Fruit fly (Drosophila melanogaster) whole organism, embryonic: Measurements from ENCODE around the gene CG1463.

Experiments used
- ATbp ChIP-seq: fragments of 200-800 bp; sonication (Bioruptor generic); optimal IDR thresholded peaks from 2 replicates; lab custom pipeline; 2017; ENCODE audit warnings: missing biosample characterization, mild to moderate bottlenecking, missing genetic modification characterization, missing genetic modification reagents
- Antp ChIP-seq: fragments of 200-800 bp; sonication (Bioruptor generic); optimal IDR thresholded peaks from 3 replicates; lab custom pipeline; 2016; ENCODE audit warnings: missing biosample characterization, missing genetic modification characterization
- Asciz ChIP-seq: fragments of 200-800 bp; sonication (Bioruptor generic); optimal IDR thresholded peaks from 2 replicates; lab custom pipeline; 2017; ENCODE audit warnings: missing biosample characterization, mild to moderate bottlenecking, missing genetic modification characterization, missing genetic modification reagents
- Blimp-1 ChIP-seq: fragments of 200-800 bp; sonication (Bioruptor generic); optimal IDR thresholded peaks from 3 replicates; lab custom pipeline; 2018; ENCODE audit warnings: missing biosample characterization, missing genetic modification characterization, mild to moderate bottlenecking, moderate library complexity, missing genetic modification reagents
- Bteb2 ChIP-seq: fragments of 200-800 bp; sonication (Bioruptor generic); optimal IDR thresholded peaks from 2 replicates; lab custom pipeline; 2016; ENCODE audit warnings: missing biosample characterization, missing genetic modification characterization
- CG10543 ChIP-seq: fragments of 200-800 bp; sonication (Bioruptor generic); optimal IDR thresholded peaks from 3 replicates; lab custom pipeline; 2017; ENCODE audit warnings: missing biosample characterization, mild to moderate bottlenecking, missing genetic modification characterization, moderate library complexity
- CG11085 ChIP-seq: fragments of 200-800 bp; sonication (Bioruptor generic); IDR thresholded peaks from 2 replicates; pipeline ENCODE4 v1.3.6; 2022; ENCODE audit warnings: missing biosample characterization, missing genetic modification characterization
- CG11695 ChIP-seq: fragments of 200-800 bp; sonication (Bioruptor generic); IDR thresholded peaks from 3 replicates; pipeline ENCODE4 v1.3.6; 2022; ENCODE audit warnings: missing biosample characterization, missing genetic modification characterization
- CG13894 ChIP-seq: fragments of 200-800 bp; sonication (Bioruptor generic); optimal IDR thresholded peaks from 3 replicates; lab custom pipeline; 2018; ENCODE audit warnings: missing biosample characterization, mild to moderate bottlenecking, missing genetic modification characterization, moderate library complexity
- CG14860 ChIP-seq: fragments of 200-800 bp; sonication (Bioruptor generic); IDR thresholded peaks from 3 replicates; pipeline ENCODE4 v1.3.6; 2022; ENCODE audit warnings: missing biosample characterization, missing genetic modification characterization; ENCODE audit not compliant: partially characterized antibody
- CG1603 ChIP-seq: fragments of 200-800 bp; sonication (Bioruptor generic); optimal IDR thresholded peaks from 2 replicates; lab custom pipeline; 2019; ENCODE audit warnings: missing biosample characterization, mild to moderate bottlenecking, missing genetic modification characterization, moderate library complexity
- CG2202 ChIP-seq: fragments of 200-800 bp; sonication (Bioruptor generic); optimal IDR thresholded peaks from 2 replicates; lab custom pipeline; 2018; ENCODE audit warnings: missing biosample characterization, mild to moderate bottlenecking, missing genetic modification characterization
- CG33213 ChIP-seq: fragments of 200-800 bp; sonication (Bioruptor generic); optimal IDR thresholded peaks from 3 replicates; lab custom pipeline; 2016; ENCODE audit warnings: missing biosample characterization, missing genetic modification characterization
- CG4707 ChIP-seq: fragments of 200-800 bp; sonication (Bioruptor generic); optimal IDR thresholded peaks from 2 replicates; lab custom pipeline; 2018; ENCODE audit warnings: missing biosample characterization, mild to moderate bottlenecking, missing genetic modification characterization, moderate library complexity
- CG7357 ChIP-seq: fragments of 200-800 bp; sonication (Bioruptor generic); IDR thresholded peaks from 3 replicates; pipeline ENCODE4 v1.3.6; 2022; ENCODE audit warnings: missing biosample characterization, missing genetic modification characterization
- CG9817 ChIP-seq: fragments of 200-800 bp; sonication (Bioruptor generic); optimal IDR thresholded peaks from 2 replicates; lab custom pipeline; 2018; ENCODE audit warnings: missing biosample characterization, mild to moderate bottlenecking, missing genetic modification characterization, moderate library complexity
- CTCF ChIP-seq: fragments of 200-800 bp; sonication (Bioruptor generic); optimal IDR thresholded peaks from 2 replicates; lab custom pipeline; 2017; ENCODE audit warnings: missing biosample characterization, mild to moderate bottlenecking, missing genetic modification characterization, moderate library complexity
- CoRest ChIP-seq: fragments of 200-800 bp; sonication (Bioruptor generic); optimal IDR thresholded peaks from 3 replicates; lab custom pipeline; 2018; ENCODE audit warnings: missing biosample characterization, mild to moderate bottlenecking, missing genetic modification characterization, moderate library complexity
- Dp ChIP-seq: fragments of 200-800 bp; sonication (Bioruptor generic); optimal IDR thresholded peaks from 2 replicates; lab custom pipeline; 2018; ENCODE audit warnings: missing biosample characterization, mild to moderate bottlenecking, missing genetic modification characterization, moderate library complexity
- Dref ChIP-seq: fragments of 200-800 bp; sonication (Bioruptor generic); IDR thresholded peaks from 2 replicates; pipeline ENCODE4 v1.3.6; 2022; ENCODE audit warnings: missing biosample characterization, missing genetic modification characterization
- Fer2 ChIP-seq: fragments of 200-800 bp; sonication (Bioruptor generic); optimal IDR thresholded peaks from 2 replicates; lab custom pipeline; 2018; ENCODE audit warnings: missing biosample characterization, mild to moderate bottlenecking, missing genetic modification characterization, moderate library complexity
- Fer3 ChIP-seq: fragments of 200-800 bp; sonication (Bioruptor generic); optimal IDR thresholded peaks from 2 replicates; lab custom pipeline; 2018; ENCODE audit warnings: missing biosample characterization, mild to moderate bottlenecking, missing genetic modification characterization, moderate library complexity
- HLH4C ChIP-seq: fragments of 200-800 bp; sonication (Bioruptor generic); IDR thresholded peaks from 3 replicates; pipeline ENCODE4 v1.3.6; 2022; ENCODE audit warnings: missing biosample characterization, missing genetic modification characterization; ENCODE audit not compliant: partially characterized antibody
- HmgZ ChIP-seq: fragments of 200-800 bp; sonication (Bioruptor generic); optimal IDR thresholded peaks from 2 replicates; lab custom pipeline; 2018; ENCODE audit warnings: missing biosample characterization, mild to moderate bottlenecking, missing genetic modification characterization
- Med ChIP-seq: fragments of 200-800 bp; sonication (Bioruptor generic); peaks from one replicate; lab custom pipeline; 2016; ENCODE audit warnings: missing biosample characterization, missing genetic modification characterization, mild to moderate bottlenecking, inconsistent platforms, moderate library complexity
- Mes4 ChIP-seq: fragments of 200-800 bp; sonication (Bioruptor generic); optimal IDR thresholded peaks from 2 replicates; lab custom pipeline; 2016; ENCODE audit warnings: missing biosample characterization, missing genetic modification characterization
- Opbp ChIP-seq: fragments of 200-800 bp; sonication (Bioruptor generic); IDR thresholded peaks from 3 replicates; pipeline ENCODE4 v1.3.6; 2022; ENCODE audit warnings: missing biosample characterization, missing genetic modification characterization; ENCODE audit not compliant: partially characterized antibody
- Spps ChIP-seq: fragments of 200-800 bp; sonication (Bioruptor generic); optimal IDR thresholded peaks from 2 replicates; lab custom pipeline; 2018; ENCODE audit warnings: missing biosample characterization, mild to moderate bottlenecking, missing genetic modification characterization
- Stat92E ChIP-seq, 3 experiments: fragments of >200 bp in 2 of 3; fragments of 200-800 bp in 1 of 3; sonication (Bioruptor generic) in 1 of 3; optimal IDR thresholded peaks; 2 replicates each; lab custom pipeline; 2017 to 2019; ENCODE audit warnings: missing biosample characterization in 3 of 3, missing genetic modification characterization in 3 of 3, mild to moderate bottlenecking in 1 of 3, moderate library complexity in 1 of 3
- br ChIP-seq: fragments of >200 bp; optimal IDR thresholded peaks from 2 replicates; lab custom pipeline; 2017
- bsh ChIP-seq, 2 experiments: fragments of 200-800 bp; sonication (Bioruptor generic); optimal IDR thresholded peaks; 2 replicates each; lab custom pipeline; 2017 to 2018; ENCODE audit warnings: mild to moderate bottlenecking in 2 of 2, missing biosample characterization in 2 of 2, missing genetic modification characterization in 2 of 2, moderate library complexity in 1 of 2
- cas ChIP-seq: fragments of 200-800 bp; sonication (Bioruptor generic); IDR thresholded peaks from 2 replicates; pipeline ENCODE4 v1.3.6; 2022; ENCODE audit warnings: missing biosample characterization, missing genetic modification characterization
- caup ChIP-seq: fragments of 200-800 bp; sonication (Bioruptor generic); optimal IDR thresholded peaks from 3 replicates; lab custom pipeline; 2017; ENCODE audit warnings: missing biosample characterization, mild to moderate bottlenecking, missing genetic modification characterization, moderate library complexity; ENCODE audit not compliant: severe bottlenecking
- crol ChIP-seq: fragments of 200-800 bp; sonication (Bioruptor generic); IDR thresholded peaks from 2 replicates; pipeline ENCODE4 v1.3.6; 2022; ENCODE audit warnings: missing biosample characterization, missing genetic modification characterization
- dmrt99B ChIP-seq: fragments of 200-800 bp; sonication (Bioruptor generic); optimal IDR thresholded peaks from 2 replicates; lab custom pipeline; 2018; ENCODE audit warnings: missing biosample characterization, mild to moderate bottlenecking, missing genetic modification characterization, moderate library complexity
- ewg ChIP-seq: fragments of 200-800 bp; sonication (Bioruptor generic); optimal IDR thresholded peaks from 3 replicates; lab custom pipeline; 2017; ENCODE audit warnings: mild to moderate bottlenecking, missing biosample characterization, missing genetic modification reagents, missing genetic modification characterization
- ham ChIP-seq: fragments of 200-800 bp; sonication (Bioruptor generic); IDR thresholded peaks from 2 replicates; pipeline ENCODE4 v1.3.6; 2022; ENCODE audit warnings: missing biosample characterization, missing genetic modification characterization
- ind ChIP-seq: fragments of 200-800 bp; sonication (Bioruptor generic); optimal IDR thresholded peaks from 3 replicates; lab custom pipeline; 2016; ENCODE audit warnings: missing biosample characterization, missing genetic modification characterization
- kay ChIP-seq: fragments of 200-800 bp; sonication (Bioruptor generic); optimal IDR thresholded peaks from 2 replicates; lab custom pipeline; 2016; ENCODE audit warnings: missing biosample characterization, missing genetic modification characterization
- knrl ChIP-seq: fragments of 200-800 bp; sonication (Bioruptor generic); IDR thresholded peaks from 3 replicates; pipeline ENCODE4 v1.3.6; 2022; ENCODE audit warnings: missing biosample characterization, missing genetic modification characterization; ENCODE audit not compliant: partially characterized antibody
- luna ChIP-seq: fragments of 200-800 bp; sonication (Bioruptor generic); optimal IDR thresholded peaks from 2 replicates; lab custom pipeline; 2016; ENCODE audit warnings: missing biosample characterization, missing genetic modification characterization
- nau ChIP-seq: fragments of 200-800 bp; sonication (Bioruptor generic); optimal IDR thresholded peaks from 3 replicates; lab custom pipeline; 2017; ENCODE audit warnings: missing biosample characterization, mild to moderate bottlenecking, missing genetic modification characterization, missing genetic modification reagents
- nmo ChIP-seq: fragments of 200-800 bp; sonication (Bioruptor generic); optimal IDR thresholded peaks from 2 replicates; lab custom pipeline; 2018; ENCODE audit warnings: missing biosample characterization, mild to moderate bottlenecking, missing genetic modification characterization, moderate library complexity
- sens-2 ChIP-seq: fragments of 200-800 bp; sonication (Bioruptor generic); IDR thresholded peaks from 2 replicates; pipeline ENCODE4 v1.3.6; 2022; ENCODE audit warnings: missing biosample characterization, missing genetic modification characterization
- sim ChIP-seq: fragments of 200-800 bp; sonication (Bioruptor generic); IDR thresholded peaks from 2 replicates; pipeline ENCODE4 v1.3.6; 2022; ENCODE audit warnings: missing biosample characterization, missing genetic modification characterization
- slou ChIP-seq: fragments of 200-800 bp; sonication (Bioruptor generic); optimal IDR thresholded peaks from 3 replicates; lab custom pipeline; 2016; ENCODE audit warnings: missing biosample characterization, missing genetic modification characterization
- slp2 ChIP-seq: fragments of 200-800 bp; sonication (Bioruptor generic); optimal IDR thresholded peaks from 2 replicates; lab custom pipeline; 2016; ENCODE audit warnings: missing biosample characterization, missing genetic modification characterization
- sna ChIP-seq: fragments of 200-800 bp; sonication (Bioruptor generic); IDR thresholded peaks from 2 replicates; pipeline ENCODE4 v1.3.6; 2022; ENCODE audit warnings: missing biosample characterization, missing genetic modification characterization; ENCODE audit not compliant: partially characterized antibody
- trem ChIP-seq: fragments of 200-800 bp; optimal IDR thresholded peaks from 3 replicates; lab custom pipeline; 2019; ENCODE audit warnings: missing biosample characterization, mild to moderate bottlenecking, missing genetic modification characterization, moderate library complexity
- zen2 ChIP-seq: fragments of 200-800 bp; sonication (Bioruptor generic); IDR thresholded peaks from 3 replicates; pipeline ENCODE4 v1.3.6; 2022; ENCODE audit warnings: missing biosample characterization, missing genetic modification characterization; ENCODE audit not compliant: partially characterized antibody

CG1463 gene

DNA sequence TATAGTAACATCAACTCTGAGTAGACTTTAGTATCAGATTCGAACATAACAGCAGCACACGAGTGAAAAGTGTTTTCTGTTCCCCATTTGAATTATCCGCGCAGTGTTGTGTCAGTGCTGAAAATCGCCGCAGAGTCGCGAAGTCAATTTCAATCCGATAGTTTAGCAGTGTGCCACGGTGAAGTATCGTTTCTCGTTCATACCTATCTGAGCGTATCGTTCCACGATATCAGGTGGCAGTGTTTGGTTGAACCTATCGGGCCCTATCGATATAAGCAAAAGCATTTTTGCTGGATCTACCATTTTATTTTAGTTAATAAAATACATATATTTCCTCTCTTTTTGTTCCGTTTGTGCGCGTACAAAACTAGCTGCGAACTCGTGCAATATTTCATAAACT is 42.1 kb upstream of the CG1463 start, which contains the start of gene CkIalpha (continued):
- TF ChIP-seq CoRest (tag; lab: Kevin White, UChicago), result peak; percentile 58
- no peak for TF ChIP-seq nau (GFP tag; lab: Kevin White, UChicago)
- 0 out of 3 replicates have a peak, but pooled peaks have one; percentile 31 for TF ChIP-seq CG11695 (GFP tag; lab: Robert Waterston, UW)
- TF ChIP-seq Opbp (GFP tag; lab: Robert Waterston, UW), result peak; percentile 98
- peak; percentile 66 for TF ChIP-seq luna (GFP tag; lab: Kevin White, UChicago)
- no peak for TF ChIP-seq slou (GFP tag; lab: Kevin White, UChicago)
- TF ChIP-seq Fer2 (tag; lab: Kevin White, UChicago), result peak; percentile 3
- TF ChIP-seq br (lab: Kevin White, UChicago), result no peak
- peak; percentile 99 for TF ChIP-seq zen2
- TF ChIP-seq CG9817, result peak; percentile 47
- TF ChIP-seq ham (GFP tag; lab: Robert Waterston, UW), result no peak
- no peak for TF ChIP-seq slp2 (GFP tag; lab: Kevin White, UChicago)
- TF ChIP-seq ind, result peak; percentile 60
- TF ChIP-seq sens-2 (GFP tag; lab: Robert Waterston, UW), result no peak
- peak; percentile 98 for TF ChIP-seq HLH4C (GFP tag; lab: Robert Waterston, UW)
- peak; percentile 88 for TF ChIP-seq HmgZ (tag; lab: Kevin White, UChicago)
- TF ChIP-seq caup (GFP tag; lab: Kevin White, UChicago), result peak; percentile 56
- peak; percentile 97 for TF ChIP-seq Dref (GFP tag; lab: Robert Waterston, UW)
- peak; percentile 22 for TF ChIP-seq ewg
- TF ChIP-seq CG7357 (GFP tag; lab: Robert Waterston, UW), result no peak
- no peak for TF ChIP-seq CG4707
- no peak for TF ChIP-seq Blimp-1 (GFP tag; lab: Kevin White, UChicago)
- TF ChIP-seq CG11085 (GFP tag; lab: Robert Waterston, UW), result no peak; the same call in 1 of the 2 replicates
- no peak for TF ChIP-seq Fer3
- peak; percentile 95 for TF ChIP-seq Dp (GFP tag; lab: Kevin White, UChicago)
- peak; percentile 98 for TF ChIP-seq knrl (GFP tag; lab: Robert Waterston, UW)
- peak; percentile 54 for TF ChIP-seq CTCF
- TF ChIP-seq bsh (GFP tag; optimal IDR thresholded peaks at IDR 0.05; lab: Kevin White, UChicago), result peak in 1 of 2 experiments; percentile 6
- TF ChIP-seq CG2202, result no peak
- no peak for TF ChIP-seq dmrt99B
- TF ChIP-seq CG10543 (GFP tag; lab: Kevin White, UChicago), result peak; percentile 35
- TF ChIP-seq Mes4, result no peak
- peak; percentile 9 for TF ChIP-seq Spps (tag; lab: Kevin White, UChicago)
- peak; percentile 1 for TF ChIP-seq kay (GFP tag; lab: Kevin White, UChicago)
- peak; percentile 11; the same call in 1 of the 2 replicates for TF ChIP-seq crol (GFP tag; lab: Robert Waterston, UW)
- TF ChIP-seq CG33213 (GFP tag; lab: Kevin White, UChicago), result peak; percentile 74
- peak; percentile 67 for TF ChIP-seq Antp
- TF ChIP-seq sim, result no peak
- peak; percentile 98 for TF ChIP-seq sna
- peak; percentile 48 for TF ChIP-seq Bteb2 (GFP tag; lab: Kevin White, UChicago)
- TF ChIP-seq ATbp (GFP tag; lab: Kevin White, UChicago), result no peak
- peak; percentile 98 for TF ChIP-seq CG14860 (GFP tag; lab: Robert Waterston, UW)
- TF ChIP-seq CG13894, result peak; percentile 78
- peak; percentile 25 for TF ChIP-seq Asciz
- TF ChIP-seq CG1603 (tag; lab: Kevin White, UChicago), result peak; percentile 88
- peak; percentile 76 for TF ChIP-seq trem (tag; lab: Kevin White, UChicago)
- peak; percentile 44; the same call in 1 of the 2 replicates for TF ChIP-seq cas (GFP tag; lab: Robert Waterston, UW)
- peak; percentile 62 for TF ChIP-seq nmo (GFP tag; lab: Kevin White, UChicago)
- TF ChIP-seq Med (GFP tag; lab: Kevin White, UChicago), result peak; percentile 96
- TF ChIP-seq Stat92E (GFP tag; optimal IDR thresholded peaks at IDR 0.05; lab: Kevin White, UChicago), result no peak
